Worm (Caenorhabditis elegans): Measurements from ENCODE around the gene srw-100.
A peak's percentile ranks its signal among the peaks of the same experiment; 100 is the strongest.

The srw-100 gene

DNA sequence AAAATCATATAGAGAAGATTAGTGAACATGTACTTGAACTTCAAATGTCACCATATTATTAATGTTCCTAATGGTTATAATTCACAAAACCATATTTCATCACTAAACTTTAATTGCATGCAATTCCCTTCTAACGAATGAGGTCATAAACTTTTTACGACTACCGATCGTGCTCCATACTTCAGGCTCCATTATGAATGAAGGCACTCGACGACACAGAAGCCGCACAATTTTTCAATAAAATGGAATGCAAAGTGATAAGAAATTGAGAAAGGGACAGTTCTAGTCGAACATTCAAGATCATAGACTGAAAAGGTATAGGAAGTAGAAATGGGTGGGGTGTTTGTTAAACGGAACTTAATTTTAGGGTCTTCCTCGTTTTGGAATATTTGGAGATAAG is 45.1 kb downstream of the srw-100 start:
- no peak for TF ChIP-seq zip-11 (GFP tag; IDR thresholded peaks at IDR 0.05)
- no peak for TF ChIP-seq hif-1 (tag; optimal IDR thresholded peaks at IDR 0.05)
- peak; percentile 55 for TF ChIP-seq pqm-1 (tag; optimal IDR thresholded peaks at IDR 0.05)
- no peak for TF ChIP-seq nhr-10 (tag; optimal IDR thresholded peaks at IDR 0.05)
- peak; percentile 37; the same call in 1 of the 2 replicates for TF ChIP-seq dmd-6 (GFP tag; IDR thresholded peaks at IDR 0.05)
- TF ChIP-seq ceh-82 (tag; optimal IDR thresholded peaks at IDR 0.05) = no peak
- no peak for TF ChIP-seq hlh-11 (tag; optimal IDR thresholded peaks at IDR 0.05)
- no peak for TF ChIP-seq lin-29 (GFP tag; IDR thresholded peaks at IDR 0.05)
- TF ChIP-seq php-3 (GFP tag; IDR thresholded peaks at IDR 0.05) = 0 out of 2 replicates have a peak, but pooled peaks have one; percentile 13
- TF ChIP-seq ceh-62 (tag; optimal IDR thresholded peaks at IDR 0.05) = no peak
- TF ChIP-seq daf-19 (GFP tag; conservative IDR thresholded peaks at IDR 0.05) = no peak
- TF ChIP-seq daf-16 (GFP tag; optimal IDR thresholded peaks at IDR 0.05) = no peak
- no peak for TF ChIP-seq daf-16 (tag; optimal IDR thresholded peaks at IDR 0.05)
- peak in 1 of 2 experiments; percentile 70 for TF ChIP-seq unc-62 (GFP tag; optimal IDR thresholded peaks at IDR 0.05 in 1 of 2)
- no peak for TF ChIP-seq unc-62 (tag; optimal IDR thresholded peaks at IDR 0.05)
- TF ChIP-seq ZK546.5 (tag; optimal IDR thresholded peaks at IDR 0.05) = no peak
- no peak for TF ChIP-seq ZK337.2 (GFP tag; IDR thresholded peaks at IDR 0.05)
- no peak for TF ChIP-seq F37D6.2 (tag; optimal IDR thresholded peaks at IDR 0.05)

ce11 chrV:1756856-1757255 is 45.8 kb downstream of the srw-100 start, which contains the start of gene clec-204:
Gene clec-204, plus strand, starts transcription at chrV:1757156.
- TF ChIP-seq aha-1 (tag) (peak; percentile 23), pqm-1 (tag; optimal IDR thresholded peaks at IDR 0.05) (peak; percentile 55), nhr-6 (tag; optimal IDR thresholded peaks at IDR 0.05) (no peak)

DNA sequence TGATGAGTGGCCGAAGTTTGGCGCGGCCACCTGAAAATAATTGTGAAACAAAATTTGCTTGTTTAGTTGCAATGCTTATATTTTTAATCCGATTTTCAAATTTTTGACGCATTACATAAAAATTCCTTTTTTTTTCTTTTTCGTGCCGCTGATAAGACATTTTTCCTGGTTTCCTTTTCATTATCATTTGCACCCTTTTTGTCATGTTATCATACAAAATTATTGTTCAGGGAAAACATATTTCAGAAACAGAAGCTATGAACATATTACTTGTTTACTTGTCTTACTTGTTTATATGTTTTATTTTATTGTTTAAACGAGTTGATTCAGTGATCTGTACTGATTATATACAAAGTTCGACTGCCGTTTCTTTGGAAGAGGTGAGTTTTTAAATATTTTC is 49.7 kb downstream of the srw-100 start, which contains the start of gene clec-205:
clec-205 (plus strand) TSS at position 212 of the 400 bp plus-strand sequence.
- TF ChIP-seq nhr-11 (tag; optimal IDR thresholded peaks at IDR 0.05) = no peak
- TF ChIP-seq nhr-28 (tag; optimal IDR thresholded peaks at IDR 0.05) = peak; percentile 39
- peak; percentile 53 for TF ChIP-seq pqm-1 (tag; optimal IDR thresholded peaks at IDR 0.05)
- no peak for TF ChIP-seq daf-16 (GFP tag; optimal IDR thresholded peaks at IDR 0.05)
- peak; percentile 86 for TF ChIP-seq daf-16 (tag; optimal IDR thresholded peaks at IDR 0.05)
- no peak for TF ChIP-seq hmg-1.1 (GFP tag; IDR thresholded peaks at IDR 0.05)
- TF ChIP-seq zfp-3 (GFP tag; conservative IDR thresholded peaks at IDR 0.05) = no peak
- TF ChIP-seq zag-1 (tag; optimal IDR thresholded peaks at IDR 0.05) = no peak
- TF ChIP-seq nhr-77 (tag; optimal IDR thresholded peaks at IDR 0.05) = peak; percentile 1
- TF ChIP-seq dmd-6 (GFP tag; IDR thresholded peaks at IDR 0.05) = peak; percentile 36; the same call in 1 of the 2 replicates
